Worm (Caenorhabditis elegans) whole organism, L4 larva: Measurements from ENCODE around the gene osm-7.

ENCODE experiments used
- F49E8.2 ChIP-seq: sonication (generic microtip); optimal IDR thresholded peaks from 2 replicates; lab custom pipeline; 2016; ENCODE audit warnings: missing compliant biosample characterization, mild to moderate bottlenecking, missing genetic modification characterization, borderline replicate concordance
- R02D3.7 ChIP-seq: fragments of 150-350 bp; sonication (generic microtip); optimal IDR thresholded peaks from 3 replicates; lab custom pipeline; 2014; ENCODE audit warnings: missing biosample characterization, missing genetic modification characterization
- ceh-82 ChIP-seq: sonication (generic microtip); optimal IDR thresholded peaks from 2 replicates; lab custom pipeline; 2017; ENCODE audit warnings: missing biosample characterization, missing genetic modification characterization
- daf-12 ChIP-seq: fragments of 150-350 bp; optimal IDR thresholded peaks from 2 replicates; lab custom pipeline; 2014; ENCODE audit warnings: missing biosample characterization, missing genetic modification reagents, missing genetic modification characterization
- dpl-1 ChIP-seq: fragments of 150-350 bp; optimal IDR thresholded peaks from 2 replicates; lab custom pipeline; 2014; ENCODE audit warnings: missing biosample characterization, missing genetic modification reagents, missing genetic modification characterization
- lin-15B ChIP-seq: fragments of 150-350 bp; sonication (generic microtip); optimal IDR thresholded peaks from 3 replicates; lab custom pipeline; 2014; ENCODE audit warnings: missing biosample characterization, missing genetic modification characterization
- nhr-25 ChIP-seq: sonication (generic microtip); optimal IDR thresholded peaks from 2 replicates; lab custom pipeline; 2017; ENCODE audit warnings: missing genetic modification characterization, mild to moderate bottlenecking, missing compliant biosample characterization, antibody characterized with exemption, moderate library complexity, borderline replicate concordance; ENCODE audit not compliant: insufficient read depth
- pha-4 ChIP-seq, 2 experiments: fragments of 150-350 bp in 1 of 2; fragments of 200-800 bp in 1 of 2; sonication (Bioruptor generic) in 1 of 2; IDR thresholded peaks in 1 of 2; optimal IDR thresholded peaks in 1 of 2; 2 replicates each; pipeline versions ENCODE4 v1.3.6 to Lab custom; 2014 to 2022; ENCODE audit warnings: missing genetic modification characterization in 2 of 2, missing genetic modification reagents in 2 of 2, missing biosample characterization in 1 of 2, missing compliant biosample characterization in 1 of 2
- unc-130 ChIP-seq: sonication (generic microtip); optimal IDR thresholded peaks from 2 replicates; lab custom pipeline; 2016; ENCODE audit warnings: missing genetic modification reagents, missing genetic modification characterization, missing compliant biosample characterization
- unc-39 ChIP-seq: sonication (generic microtip); optimal IDR thresholded peaks from 2 replicates; lab custom pipeline; 2017; ENCODE audit warnings: missing biosample characterization, missing genetic modification characterization
- zfp-3 ChIP-seq: fragments of 200-800 bp; sonication (Bioruptor generic); conservative IDR thresholded peaks from 2 replicates; pipeline ENCODE4 v1.3.6; 2022; ENCODE audit warnings: missing genetic modification reagents, missing genetic modification characterization, missing compliant biosample characterization
- zip-11 ChIP-seq: fragments of 200-800 bp; sonication (Bioruptor generic); IDR thresholded peaks from 2 replicates; pipeline ENCODE4 v1.3.6; 2022; ENCODE audit warnings: missing genetic modification characterization, missing compliant biosample characterization
- ztf-11 ChIP-seq: fragments of 150-350 bp; optimal IDR thresholded peaks from 2 replicates; lab custom pipeline; 2014; ENCODE audit warnings: missing biosample characterization, missing genetic modification characterization

ce11 chrIII:13606016-13606530 is 30.1 kb downstream of the osm-7 start, which contains the start of gene act-5:
- no peak for TF ChIP-seq ztf-11 (tag; lab: Kevin White, UChicago)
- no peak for TF ChIP-seq pha-4 (GFP tag; IDR thresholded peaks at IDR 0.05; lab: Robert Waterston, UW)
- peak; percentile 6 for TF ChIP-seq pha-4 (tag; optimal IDR thresholded peaks at IDR 0.05; lab: Kevin White, UChicago)
- no peak for TF ChIP-seq nhr-25 (tag; lab: Kevin White, UChicago)
- no peak for TF ChIP-seq ceh-82 (tag; lab: Kevin White, UChicago)
- TF ChIP-seq daf-12 (tag; lab: Kevin White, UChicago) = no peak
- no peak for TF ChIP-seq lin-15B (tag; lab: Kevin White, UChicago)
- TF ChIP-seq zip-11 (GFP tag; lab: Robert Waterston, UW) = no peak
- no peak for TF ChIP-seq unc-39
- TF ChIP-seq R02D3.7 (tag; lab: Kevin White, UChicago) = no peak
- TF ChIP-seq F49E8.2 (tag; lab: Kevin White, UChicago) = no peak
- TF ChIP-seq dpl-1 (GFP tag; lab: Kevin White, UChicago) = no peak
- TF ChIP-seq unc-130 (GFP tag; lab: Kevin White, UChicago) = no peak
- no peak for TF ChIP-seq zfp-3
